Worm (Caenorhabditis elegans): Measurements from ENCODE around the gene R07C3.3.

DNA sequence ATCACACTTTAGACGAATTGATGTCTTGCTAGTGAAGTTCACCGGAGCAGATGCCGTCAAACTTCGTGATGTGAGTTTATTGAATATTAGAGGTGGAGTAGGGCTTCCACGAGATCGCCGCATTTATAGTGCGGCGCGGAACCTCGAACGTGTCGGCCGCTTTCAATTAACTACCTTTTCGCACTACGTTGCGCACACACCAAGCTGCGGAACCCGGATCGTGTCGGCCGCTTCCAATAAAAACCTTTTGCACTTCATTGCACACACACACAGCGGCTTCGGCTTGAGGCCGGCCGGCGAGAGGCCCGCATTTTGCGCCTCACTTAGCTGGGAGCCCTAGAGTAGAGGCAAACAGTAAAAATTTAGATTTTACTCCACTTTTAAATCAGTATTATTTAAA lies 33.3 kb upstream of the R07C3.3 start:
- TF ChIP-seq blmp-1 (tag; optimal IDR thresholded peaks at IDR 0.05) (no peak), elt-2 (tag; optimal IDR thresholded peaks at IDR 0.05) (no peak), nhr-90 (tag; optimal IDR thresholded peaks at IDR 0.05; ENCODE audit: poor library complexity) (no peak)
